Worm (Caenorhabditis elegans) whole organism, young adult: ENCODE data around the gene Y39G8B.2.
A peak's percentile ranks its signal among the peaks of the same experiment; 100 is the strongest.

Experiments
- D2030.7 ChIP-seq: fragments of 200-800 bp; sonication (Bioruptor generic); IDR thresholded peaks from 2 replicates; pipeline ENCODE4 v1.3.6; 2022; ENCODE audit warnings: missing genetic modification reagents, missing genetic modification characterization, missing compliant biosample characterization
- F10E7.11 ChIP-seq: sonication (generic microtip); optimal IDR thresholded peaks from 2 replicates; lab custom pipeline; 2017; ENCODE audit warnings: mild to moderate bottlenecking, missing genetic modification characterization, moderate library complexity, missing compliant biosample characterization
- F33H1.4 ChIP-seq: fragments of 200-800 bp; sonication (Bioruptor generic); IDR thresholded peaks from 2 replicates; pipeline ENCODE4 v1.3.6; 2022; ENCODE audit warnings: missing genetic modification reagents, missing genetic modification characterization, missing compliant biosample characterization
- F37B4.10 ChIP-seq: fragments of 200-800 bp; sonication (Bioruptor generic); IDR thresholded peaks from 2 replicates; pipeline ENCODE4 v1.3.6; 2022; ENCODE audit warnings: missing genetic modification characterization, missing compliant biosample characterization
- F52B5.7 ChIP-seq: sonication (generic microtip); optimal IDR thresholded peaks from 2 replicates; lab custom pipeline; 2016; ENCODE audit warnings: mild to moderate bottlenecking, missing genetic modification characterization, missing compliant biosample characterization
- K11D2.4 ChIP-seq: fragments of 200-800 bp; sonication (Bioruptor generic); IDR thresholded peaks from 2 replicates; pipeline ENCODE4 v1.3.6; 2022; ENCODE audit warnings: missing genetic modification reagents, missing genetic modification characterization, missing compliant biosample characterization
- Y79H2A.3 ChIP-seq: fragments of 200-800 bp; sonication (Bioruptor generic); conservative IDR thresholded peaks from 2 replicates; pipeline ENCODE4 v1.3.6; 2022; ENCODE audit warnings: missing genetic modification reagents, missing genetic modification characterization, missing compliant biosample characterization
- aptf-2 ChIP-seq: fragments of 200-800 bp; sonication (Bioruptor generic); conservative IDR thresholded peaks from 2 replicates; pipeline ENCODE4 v1.3.6; 2022; ENCODE audit warnings: missing genetic modification reagents, missing genetic modification characterization, missing compliant biosample characterization
- athp-1 ChIP-seq: sonication (generic microtip); optimal IDR thresholded peaks from 2 replicates; lab custom pipeline; 2017; ENCODE audit warnings: mild to moderate bottlenecking, missing genetic modification characterization, missing compliant biosample characterization
- attf-3 ChIP-seq: fragments of 200-800 bp; sonication (Bioruptor generic); conservative IDR thresholded peaks from 2 replicates; pipeline ENCODE4 v1.3.6; 2022; ENCODE audit warnings: missing genetic modification reagents, missing genetic modification characterization, missing compliant biosample characterization
- attf-5 ChIP-seq: fragments of 200-800 bp; sonication (Bioruptor generic); optimal IDR thresholded peaks from 2 replicates; lab custom pipeline; 2018; ENCODE audit warnings: mild to moderate bottlenecking, missing genetic modification characterization, missing compliant biosample characterization
- attf-6 ChIP-seq: fragments of 200-800 bp; sonication (Bioruptor generic); IDR thresholded peaks from 2 replicates; pipeline ENCODE4 v1.3.6; 2022; ENCODE audit warnings: missing genetic modification reagents, missing genetic modification characterization, missing compliant biosample characterization
- bed-2 ChIP-seq: fragments of 200-800 bp; sonication (Bioruptor generic); IDR thresholded peaks from 2 replicates; pipeline ENCODE4 v1.3.6; 2022; ENCODE audit warnings: missing genetic modification reagents, missing genetic modification characterization, missing compliant biosample characterization
- cebp-2 ChIP-seq: fragments of 200-800 bp; sonication (Bioruptor generic); IDR thresholded peaks from 2 replicates; pipeline ENCODE4 v1.3.6; 2022; ENCODE audit warnings: missing genetic modification characterization, missing compliant biosample characterization
- ceh-58 ChIP-seq: fragments of 200-800 bp; sonication (Bioruptor generic); IDR thresholded peaks from 2 replicates; pipeline ENCODE4 v1.3.6; 2022; ENCODE audit warnings: missing genetic modification characterization, missing compliant biosample characterization
- egl-18 ChIP-seq: fragments of 200-800 bp; sonication (Bioruptor generic); IDR thresholded peaks from 2 replicates; pipeline ENCODE4 v1.3.6; 2022; ENCODE audit warnings: missing genetic modification reagents, missing genetic modification characterization, missing compliant biosample characterization
- egl-44 ChIP-seq: fragments of 200-800 bp; sonication (Bioruptor generic); IDR thresholded peaks from 2 replicates; pipeline ENCODE4 v1.3.6; 2022; ENCODE audit warnings: missing genetic modification reagents, missing genetic modification characterization, missing compliant biosample characterization
- egrh-3 ChIP-seq: fragments of 200-800 bp; sonication (Bioruptor generic); IDR thresholded peaks from 2 replicates; pipeline ENCODE4 v1.3.6; 2022; ENCODE audit warnings: missing genetic modification reagents, missing genetic modification characterization, missing compliant biosample characterization
- ekl-4 ChIP-seq: fragments of 200-800 bp; sonication (Bioruptor generic); IDR thresholded peaks from 2 replicates; pipeline ENCODE4 v1.3.6; 2022; ENCODE audit warnings: missing genetic modification reagents, missing genetic modification characterization, missing compliant biosample characterization
- ets-4 ChIP-seq: fragments of 200-800 bp; sonication (Bioruptor generic); optimal IDR thresholded peaks from 2 replicates; lab custom pipeline; 2018; ENCODE audit warnings: mild to moderate bottlenecking, missing genetic modification characterization, missing compliant biosample characterization
- hlh-12 ChIP-seq: sonication (generic microtip); optimal IDR thresholded peaks from 2 replicates; lab custom pipeline; 2016; ENCODE audit warnings: missing genetic modification characterization, missing compliant biosample characterization
- hlh-26 ChIP-seq: fragments of 200-800 bp; sonication (Bioruptor generic); conservative IDR thresholded peaks from 2 replicates; pipeline ENCODE4 v1.3.6; 2022; ENCODE audit warnings: missing genetic modification reagents, missing genetic modification characterization, missing compliant biosample characterization
- hsf-1 ChIP-seq: fragments of 200-800 bp; sonication (Bioruptor generic); IDR thresholded peaks from 2 replicates; pipeline ENCODE4 v1.3.6; 2022; ENCODE audit warnings: missing genetic modification reagents, missing genetic modification characterization, missing compliant biosample characterization
- lag-1 ChIP-seq: fragments of 200-800 bp; sonication (Bioruptor generic); IDR thresholded peaks from 2 replicates; pipeline ENCODE4 v1.3.6; 2022; ENCODE audit warnings: missing genetic modification reagents, missing genetic modification characterization, missing compliant biosample characterization
- let-526 ChIP-seq: fragments of 200-800 bp; sonication (Bioruptor generic); IDR thresholded peaks from 2 replicates; pipeline ENCODE4 v1.3.6; 2022; ENCODE audit warnings: missing genetic modification reagents, missing genetic modification characterization, missing compliant biosample characterization
- lin-26 ChIP-seq: fragments of 200-800 bp; sonication (Bioruptor generic); IDR thresholded peaks from 2 replicates; pipeline ENCODE4 v1.3.6; 2022; ENCODE audit warnings: missing genetic modification reagents, missing genetic modification characterization, missing compliant biosample characterization
- lin-40 ChIP-seq: sonication (generic microtip); optimal IDR thresholded peaks from 2 replicates; lab custom pipeline; 2016; ENCODE audit warnings: missing genetic modification characterization, mild to moderate bottlenecking, missing compliant biosample characterization, missing genotype, missing genetic modification reagents
- mcd-1 ChIP-seq: fragments of 200-800 bp; sonication (Bioruptor generic); IDR thresholded peaks from 2 replicates; pipeline ENCODE4 v1.3.6; 2022; ENCODE audit warnings: missing genetic modification reagents, missing genetic modification characterization, missing compliant biosample characterization
- mxl-1 ChIP-seq: sonication (generic microtip); optimal IDR thresholded peaks from 2 replicates; lab custom pipeline; 2016; ENCODE audit warnings: missing genetic modification characterization, missing compliant biosample characterization
- nfyb-1 ChIP-seq: fragments of 200-800 bp; sonication (Bioruptor generic); IDR thresholded peaks from 2 replicates; pipeline ENCODE4 v1.3.6; 2022; ENCODE audit warnings: missing genetic modification reagents, missing genetic modification characterization, missing compliant biosample characterization
- nhr-120 ChIP-seq: fragments of 200-800 bp; sonication (Bioruptor generic); IDR thresholded peaks from 2 replicates; pipeline ENCODE4 v1.3.6; 2022; ENCODE audit warnings: missing genetic modification characterization, missing compliant biosample characterization
- rcor-1 ChIP-seq: fragments of 200-800 bp; sonication (Bioruptor generic); IDR thresholded peaks from 2 replicates; pipeline ENCODE4 v1.3.6; 2022; ENCODE audit warnings: missing genetic modification reagents, missing genetic modification characterization, missing compliant biosample characterization
- sdz-38 ChIP-seq: sonication (generic microtip); optimal IDR thresholded peaks from 2 replicates; lab custom pipeline; 2016; ENCODE audit warnings: missing genotype, missing genetic modification characterization, missing compliant biosample characterization
- sea-2 ChIP-seq: fragments of 200-800 bp; sonication (Bioruptor generic); IDR thresholded peaks from 2 replicates; pipeline ENCODE4 v1.3.6; 2022; ENCODE audit warnings: missing genetic modification characterization, missing compliant biosample characterization
- snpc-4 ChIP-seq, 5 experiments: fragments of 150-350 bp in 1 of 5; sonication (generic microtip) in 4 of 5; optimal IDR thresholded peaks; 2 replicates each; lab custom pipeline; 2014 to 2018; ENCODE audit warnings: missing genetic modification characterization in 5 of 5, missing biosample characterization in 3 of 5, antibody characterized with exemption in 2 of 5, mild to moderate bottlenecking in 2 of 5, missing compliant biosample characterization in 2 of 5, missing genotype in 2 of 5, moderate library complexity in 2 of 5, missing genetic modification reagents in 1 of 5
- sptf-2 ChIP-seq: fragments of 200-800 bp; sonication (Bioruptor generic); optimal IDR thresholded peaks from 2 replicates; lab custom pipeline; 2018; ENCODE audit warnings: mild to moderate bottlenecking, missing genetic modification characterization, missing compliant biosample characterization
- zfh-2 ChIP-seq: fragments of 200-800 bp; sonication (Bioruptor generic); conservative IDR thresholded peaks from 2 replicates; pipeline ENCODE4 v1.3.6; 2022; ENCODE audit warnings: missing genetic modification reagents, missing genetic modification characterization, missing compliant biosample characterization
- ztf-22 ChIP-seq: fragments of 200-800 bp; sonication (Bioruptor generic); optimal IDR thresholded peaks from 2 replicates; lab custom pipeline; 2018; ENCODE audit warnings: mild to moderate bottlenecking, missing genetic modification characterization, moderate library complexity, missing compliant biosample characterization
- ztf-25 ChIP-seq: fragments of 200-800 bp; sonication (Bioruptor generic); IDR thresholded peaks from 2 replicates; pipeline ENCODE4 v1.3.6; 2022; ENCODE audit warnings: missing genetic modification reagents, missing genetic modification characterization, missing compliant biosample characterization
- ztf-6 ChIP-seq: fragments of 200-800 bp; sonication (Bioruptor generic); IDR thresholded peaks from 2 replicates; pipeline ENCODE4 v1.3.6; 2022; ENCODE audit warnings: missing genetic modification reagents, missing genetic modification characterization, missing compliant biosample characterization

The Y39G8B.2 gene

ce11 chrII:14019625-14020024 lies 43.6 kb upstream of the Y39G8B.2 start:
- TF ChIP-seq sptf-2 (GFP tag; lab: Kevin White, UChicago): peak; percentile 40
- peak; percentile 45; the same call in 1 of the 2 replicates for TF ChIP-seq egl-44 (GFP tag; lab: Robert Waterston, UW)
- TF ChIP-seq lag-1 (GFP tag; lab: Robert Waterston, UW): 0 out of 2 replicates have a peak, but pooled peaks have one; percentile 43
- TF ChIP-seq zfh-2 (GFP tag; lab: Robert Waterston, UW): peak; percentile 96
- 0 out of 2 replicates have a peak, but pooled peaks have one; percentile 15 for TF ChIP-seq Y79H2A.3 (GFP tag; lab: Robert Waterston, UW)
- TF ChIP-seq attf-6 (GFP tag; lab: Robert Waterston, UW): 0 out of 2 replicates have a peak, but pooled peaks have one; percentile 30
- TF ChIP-seq lin-26 (GFP tag; lab: Robert Waterston, UW): 0 out of 2 replicates have a peak, but pooled peaks have one; percentile 75
- TF ChIP-seq attf-3 (GFP tag; lab: Robert Waterston, UW): peak; percentile 67
- peak; percentile 88; the same call in 1 of the 2 replicates for TF ChIP-seq cebp-2
- TF ChIP-seq ekl-4: peak; percentile 56
- peak; percentile 60; the same call in 1 of the 2 replicates for TF ChIP-seq hsf-1 (GFP tag; lab: Robert Waterston, UW)
- TF ChIP-seq mcd-1 (GFP tag; lab: Robert Waterston, UW): peak; percentile 61
- TF ChIP-seq attf-5 (GFP tag; lab: Kevin White, UChicago): peak; percentile 14
- 0 out of 2 replicates have a peak, but pooled peaks have one; percentile 61 for TF ChIP-seq egl-18 (GFP tag; lab: Robert Waterston, UW)
- TF ChIP-seq ztf-6 (GFP tag; lab: Robert Waterston, UW): peak; percentile 12; the same call in 1 of the 2 replicates
- peak; percentile 2 for TF ChIP-seq F10E7.11
- peak; percentile 13 for TF ChIP-seq ets-4
- TF ChIP-seq F33H1.4 (GFP tag; lab: Robert Waterston, UW): 0 out of 2 replicates have a peak, but pooled peaks have one; percentile 9
- TF ChIP-seq nfyb-1: 0 out of 2 replicates have a peak, but pooled peaks have one; percentile 27
- TF ChIP-seq ceh-58: peak; percentile 92; the same call in 1 of the 2 replicates
- peak; percentile 8; the same call in 1 of the 2 replicates for TF ChIP-seq rcor-1 (GFP tag; lab: Robert Waterston, UW)
- TF ChIP-seq sea-2 (GFP tag; lab: Robert Waterston, UW): peak; percentile 68; the same call in 1 of the 2 replicates
- 0 out of 2 replicates have a peak, but pooled peaks have one; percentile 19 for TF ChIP-seq K11D2.4 (GFP tag; lab: Robert Waterston, UW)
- peak; percentile 81 for TF ChIP-seq ztf-25 (GFP tag; lab: Robert Waterston, UW)
- 0 out of 2 replicates have a peak, but pooled peaks have one; percentile 9 for TF ChIP-seq nhr-120
- peak; percentile 40; the same call in 1 of the 2 replicates for TF ChIP-seq D2030.7
- TF ChIP-seq F37B4.10 (GFP tag; lab: Robert Waterston, UW): 0 out of 2 replicates have a peak, but pooled peaks have one; percentile 83
- peak; percentile 72; the same call in 1 of the 2 replicates for TF ChIP-seq let-526
- peak; percentile 18 for TF ChIP-seq F52B5.7
- TF ChIP-seq bed-2: 0 out of 2 replicates have a peak, but pooled peaks have one; percentile 27
- TF ChIP-seq egrh-3 (GFP tag; lab: Robert Waterston, UW): peak; percentile 100
- TF ChIP-seq, all 124 proteins: peak for 31; not testable (repeated sequence) for 93

ce11 chrII:14018887-14019286 lies 42.9 kb upstream of the Y39G8B.2 start:
- TF ChIP-seq hlh-12 (tag; lab: Kevin White, UChicago): no peak
- TF ChIP-seq lin-40 (tag; lab: Kevin White, UChicago): no peak
- no peak for TF ChIP-seq ztf-22
- TF ChIP-seq mxl-1 (tag; lab: Kevin White, UChicago): no peak
- no peak for TF ChIP-seq sdz-38 (tag; lab: Kevin White, UChicago)
- no peak for TF ChIP-seq hlh-26 (GFP tag; lab: Robert Waterston, UW)
- TF ChIP-seq aptf-2: no peak
- TF ChIP-seq athp-1 (tag; lab: Kevin White, UChicago): no peak
- TF ChIP-seq snpc-4 (GFP tag; optimal IDR thresholded peaks at IDR 0.05; lab: Kevin White, UChicago): no peak
- TF ChIP-seq snpc-4 (tag; optimal IDR thresholded peaks at IDR 0.05; lab: Kevin White, UChicago): no peak
